Worm (Caenorhabditis elegans): ENCODE results near the gene T22D1.8.
A peak's percentile ranks its signal among the peaks of the same experiment; 100 is the strongest.

T22D1.8 gene

DNA sequence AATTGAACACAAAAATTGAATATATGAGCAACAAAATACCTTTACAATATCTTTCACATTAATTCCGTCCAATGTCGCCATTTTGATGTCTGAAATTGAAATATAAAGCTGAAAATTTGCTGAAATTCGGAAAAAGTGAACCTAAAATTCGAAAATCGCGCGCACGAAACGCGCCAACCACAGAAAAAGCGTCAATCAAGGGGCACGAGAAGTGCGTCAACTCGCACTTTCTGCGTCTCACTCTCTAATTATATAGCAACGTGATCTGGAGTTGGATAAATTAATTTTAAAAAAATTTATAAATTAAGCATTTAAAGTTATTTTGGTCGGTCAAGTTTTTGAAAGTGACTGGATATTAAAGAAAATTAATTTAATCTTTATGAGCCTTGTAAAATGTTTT, 13.2 kb upstream of the T22D1.8 start, which contains the start of gene ruvb-2 (continued):
- peak; percentile 69 for TF ChIP-seq F16B12.6 (tag; optimal IDR thresholded peaks at IDR 0.05)

DNA sequence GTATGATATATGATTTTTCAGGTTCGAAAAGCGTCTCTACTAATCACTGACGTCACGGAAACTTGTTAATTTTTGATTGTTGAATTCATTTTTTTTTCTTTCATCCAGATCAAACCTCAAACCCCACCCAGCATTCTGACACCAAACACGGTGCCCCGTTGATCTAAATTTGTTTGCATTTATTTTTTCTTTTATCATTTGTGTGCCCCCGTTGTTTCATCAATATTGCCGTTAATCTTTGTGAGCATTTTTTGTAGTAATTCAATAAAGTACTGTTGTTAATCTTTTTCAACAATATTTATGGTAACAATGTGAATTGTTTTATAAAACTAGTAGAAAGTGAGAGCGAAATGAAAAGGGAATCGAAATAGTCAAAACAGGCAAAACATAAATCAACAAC, 10.7 kb upstream of the T22D1.8 start:
- TF ChIP-seq isw-1 (GFP tag; IDR thresholded peaks at IDR 0.05) (no peak), lsy-2 (tag; optimal IDR thresholded peaks at IDR 0.05) (no peak), nhr-11 (tag; optimal IDR thresholded peaks at IDR 0.05) (no peak), hpl-2 (GFP tag; optimal IDR thresholded peaks at IDR 0.05) (no peak), dpl-1 (GFP tag; optimal IDR thresholded peaks at IDR 0.05) (no peak), nhr-28 (tag; optimal IDR thresholded peaks at IDR 0.05) (no peak), ceh-90 (tag; optimal IDR thresholded peaks at IDR 0.05) (no peak), unc-30 (tag; optimal IDR thresholded peaks at IDR 0.05) (no peak), sup-37 (GFP tag; optimal IDR thresholded peaks at IDR 0.05) (no peak), mef-2 (tag; optimal IDR thresholded peaks at IDR 0.05) (no peak), lin-15B (tag; optimal IDR thresholded peaks at IDR 0.05) (no peak), unc-98 (GFP tag; IDR thresholded peaks at IDR 0.05) (no peak), pqm-1 (tag; optimal IDR thresholded peaks at IDR 0.05) (no peak), fos-1 (tag; optimal IDR thresholded peaks at IDR 0.05) (no peak), nhr-71 (tag; optimal IDR thresholded peaks at IDR 0.05) (no peak), hlh-17 (GFP tag; optimal IDR thresholded peaks at IDR 0.05; ENCODE audit: borderline replicate concordance) (no peak)

ce11 chrIV:6914161-6914585, 8.0 kb upstream of the T22D1.8 start:
- TF ChIP-seq nhr-47 (tag; optimal IDR thresholded peaks at IDR 0.05) (peak; percentile 8), nhr-19 (GFP tag; conservative IDR thresholded peaks at IDR 0.05) (peak; percentile 52), nhr-85 (tag) (peak; percentile 8), snpc-4 (tag; optimal IDR thresholded peaks at IDR 0.05) (peak; percentile 71)

ce11 chrIV:6912851-6913588, 6.9 kb upstream of the T22D1.8 start, which contains the start of gene T22D1.3:
Gene T22D1.3 (plus strand): TSS chrIV:6913538.
- TF ChIP-seq dsc-1 (tag; optimal IDR thresholded peaks at IDR 0.05) (peak; percentile 46), ceh-88 (GFP tag; IDR thresholded peaks at IDR 0.05) (no peak), fkh-8 (tag; optimal IDR thresholded peaks at IDR 0.05) (peak; percentile 46), snpc-4 (tag; optimal IDR thresholded peaks at IDR 0.05) (no peak), snu-23 (GFP tag; optimal IDR thresholded peaks at IDR 0.05) (no peak), ceh-63 (GFP tag; optimal IDR thresholded peaks at IDR 0.05) (no peak), nhr-19 (GFP tag; conservative IDR thresholded peaks at IDR 0.05) (no peak), pax-3 (tag; optimal IDR thresholded peaks at IDR 0.05) (no peak), irx-1 (tag; optimal IDR thresholded peaks at IDR 0.05) (no peak), unc-86 (tag; optimal IDR thresholded peaks at IDR 0.05) (peak; percentile 30), nhr-71 (tag; optimal IDR thresholded peaks at IDR 0.05) (no peak), efl-1 (optimal IDR thresholded peaks at IDR 0.05) (no peak), efl-1 (GFP tag; optimal IDR thresholded peaks at IDR 0.05 in 1 of 2) (peak in 1 of 2 experiments; percentile 88), ztf-4 (tag; optimal IDR thresholded peaks at IDR 0.05) (no peak)

- TF ChIP-seq unc-130 (tag; optimal IDR thresholded peaks at IDR 0.05) (no peak), nhr-20 (tag; optimal IDR thresholded peaks at IDR 0.05) (no peak), sup-37 (GFP tag; optimal IDR thresholded peaks at IDR 0.05) (no peak), blmp-1 (tag; optimal IDR thresholded peaks at IDR 0.05) (no peak), pag-3 (tag; optimal IDR thresholded peaks at IDR 0.05; ENCODE audit: borderline replicate concordance, insufficient read depth) (no peak), efl-1 (optimal IDR thresholded peaks at IDR 0.05) (peak; percentile 48 to 53), efl-1 (GFP tag; optimal IDR thresholded peaks at IDR 0.05 in 1 of 2) (peak; percentile 60 to 90), lin-35 (GFP tag; optimal IDR thresholded peaks at IDR 0.05) (peak; percentile 55 to 68), fkh-4 (tag; optimal IDR thresholded peaks at IDR 0.05; ENCODE audit: borderline replicate concordance) (no peak), alr-1 (tag; optimal IDR thresholded peaks at IDR 0.05; ENCODE audit: borderline replicate concordance) (no peak), fkh-10 (GFP tag; optimal IDR thresholded peaks at IDR 0.05) (no peak), skn-1 (tag; optimal IDR thresholded peaks at IDR 0.05) (peak; percentile 100), unc-62 (GFP tag; optimal IDR thresholded peaks at IDR 0.05) (no peak), xbp-1 (tag; optimal IDR thresholded peaks at IDR 0.05) (peak; percentile 45), unc-30 (tag; optimal IDR thresholded peaks at IDR 0.05) (no peak), elt-2 (tag; optimal IDR thresholded peaks at IDR 0.05) (no peak)
These were observed 4.0 kb upstream of the T22D1.8 start, which contains the start of the genes rpn-1 and ribo-1 for ce11 chrIV:6909863-6910733. Gene rpn-1 (minus strand): TSS chrIV:6909913. Gene ribo-1 (plus strand): TSS chrIV:6910683.
